Fruit fly (Drosophila melanogaster) whole organism, wandering third instar larva: ENCODE data around the gene GIIIspla2.

Experiments
- CrebA ChIP-seq: fragments of 200-800 bp; sonication (Bioruptor generic); optimal IDR thresholded peaks from 2 replicates; lab custom pipeline; 2016; ENCODE audit warnings: missing biosample characterization, mild to moderate bottlenecking, missing genetic modification characterization, borderline replicate concordance
- Sp1 ChIP-seq: fragments of 200-800 bp; sonication (Bioruptor generic); optimal IDR thresholded peaks from 3 replicates; lab custom pipeline; 2019; ENCODE audit warnings: missing biosample characterization, mild to moderate bottlenecking, missing genetic modification characterization, moderate library complexity
- br ChIP-seq: fragments of 200-800 bp; sonication (Bioruptor generic); optimal IDR thresholded peaks from 2 replicates; lab custom pipeline; 2016; ENCODE audit warnings: missing biosample characterization, missing genetic modification characterization
- dsf ChIP-seq: sonication (Bioruptor generic); optimal IDR thresholded peaks from 2 replicates; lab custom pipeline; 2016; ENCODE audit warnings: missing biosample characterization, missing genetic modification characterization, borderline replicate concordance
- h ChIP-seq: fragments of 200-800 bp; sonication (Bioruptor generic); optimal IDR thresholded peaks from 3 replicates; lab custom pipeline; 2016; ENCODE audit warnings: missing biosample characterization, mild to moderate bottlenecking, missing genetic modification characterization
- jim ChIP-seq: fragments of 175-275, 200-325 bp; sonication (Bioruptor generic); optimal IDR thresholded peaks from 2 replicates; lab custom pipeline; 2016; ENCODE audit warnings: missing biosample characterization, mild to moderate bottlenecking, missing genetic modification characterization
- psq ChIP-seq: fragments of 200-800 bp; sonication (Bioruptor generic); optimal IDR thresholded peaks from 3 replicates; lab custom pipeline; 2017; ENCODE audit warnings: missing biosample characterization, mild to moderate bottlenecking, missing genetic modification characterization, moderate library complexity
- sv ChIP-seq: fragments of 200-800 bp; sonication (Bioruptor generic); optimal IDR thresholded peaks from 3 replicates; lab custom pipeline; 2016; ENCODE audit warnings: missing biosample characterization, missing genetic modification characterization

DNA sequence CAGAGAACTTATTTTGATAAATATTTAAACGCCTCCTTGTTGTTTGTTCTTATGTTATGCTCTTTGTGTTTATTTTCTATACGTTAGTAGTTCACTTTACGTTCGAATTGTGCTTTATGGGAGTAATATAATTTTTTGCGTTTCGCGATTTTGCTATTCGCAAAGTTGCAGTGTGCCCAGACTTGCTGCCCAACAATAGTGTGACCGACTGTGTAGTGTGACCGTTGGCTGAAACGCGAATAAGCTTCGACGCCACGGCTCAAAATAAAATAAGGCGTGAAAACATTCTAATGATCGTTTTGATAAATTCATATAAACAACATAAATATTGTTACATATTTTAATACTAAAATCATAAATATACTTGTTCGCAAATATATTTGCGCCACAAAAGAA is 15.4 kb upstream of the GIIIspla2 start, which contains the start of gene Smox:
- TF ChIP-seq CrebA (GFP tag; lab: Kevin White, UChicago) = no peak
- TF ChIP-seq jim = no peak
- no peak for TF ChIP-seq psq (GFP tag; lab: Kevin White, UChicago)
- no peak for TF ChIP-seq Sp1 (GFP tag; lab: Kevin White, UChicago)
- no peak for TF ChIP-seq h (GFP tag; lab: Kevin White, UChicago)
- no peak for TF ChIP-seq sv
- TF ChIP-seq br = no peak
- TF ChIP-seq dsf (GFP tag; lab: Kevin White, UChicago) = no peak
